Fruit fly (Drosophila melanogaster): ENCODE measurements around the gene Met.

The Met gene

dm6 chrX:11658181-11658842 is 42.4 kb downstream of the Met start (continued):
- no peak for TF ChIP-seq MTF-1 (GFP tag; optimal IDR thresholded peaks at IDR 0.05; ENCODE audit: borderline replicate concordance)
- peak; percentile 34 for TF ChIP-seq dmrt11E (tag; optimal IDR thresholded peaks at IDR 0.05)
- no peak for TF ChIP-seq Gsc (GFP tag; IDR thresholded peaks at IDR 0.05)
- no peak for TF ChIP-seq Doc3 (GFP tag; IDR thresholded peaks at IDR 0.05; ENCODE audit: partially characterized antibody)
- no peak for TF ChIP-seq chn (GFP tag; optimal IDR thresholded peaks at IDR 0.05)
- TF ChIP-seq CG10209 (GFP tag; optimal IDR thresholded peaks at IDR 0.05): peak; percentile 10
- TF ChIP-seq CG2678 (tag; optimal IDR thresholded peaks at IDR 0.05): peak; percentile 55
- no peak; the same call in none of the 2 replicates for TF ChIP-seq CG31441 (GFP tag; IDR thresholded peaks at IDR 0.05)

dm6 chrX:11659080-11659479 is 43.2 kb downstream of the Met start:
- TF ChIP-seq Xrp1 (GFP tag; IDR thresholded peaks at IDR 0.05) (peak; percentile 65), Ssrp (tag; optimal IDR thresholded peaks at IDR 0.05) (peak; percentile 58), D (optimal IDR thresholded peaks at IDR 0.05) (no peak), D (GFP tag; optimal IDR thresholded peaks at IDR 0.05) (peak; percentile 7), tgo (GFP tag; IDR thresholded peaks at IDR 0.05) (peak; percentile 61; the same call in 2 of the 3 replicates), B-H1 (GFP tag; IDR thresholded peaks at IDR 0.05) (peak; percentile 36; the same call in 1 of the 3 replicates), CG10979 (tag; optimal IDR thresholded peaks at IDR 0.05) (peak; percentile 72), Sox100B (GFP tag; optimal IDR thresholded peaks at IDR 0.05) (peak; percentile 72), CG34376 (GFP tag; optimal IDR thresholded peaks at IDR 0.05) (no peak), eve (GFP tag; optimal IDR thresholded peaks at IDR 0.05) (peak in 1 of 2 experiments; percentile 67), Blimp-1 (GFP tag; optimal IDR thresholded peaks at IDR 0.05) (peak; percentile 62), CG10267 (tag; optimal IDR thresholded peaks at IDR 0.05) (peak; percentile 31), tin (GFP tag; optimal IDR thresholded peaks at IDR 0.05) (no peak), CG8924 (tag; optimal IDR thresholded peaks at IDR 0.05) (peak; percentile 52), CG13894 (tag; optimal IDR thresholded peaks at IDR 0.05) (no peak), CG11504 (tag; optimal IDR thresholded peaks at IDR 0.05) (peak; percentile 77), CG18011 (GFP tag; optimal IDR thresholded peaks at IDR 0.05) (no peak), prd (optimal IDR thresholded peaks at IDR 0.05) (no peak), prd (GFP tag; IDR thresholded peaks at IDR 0.05) (peak; percentile 61; the same call in 1 of the 3 replicates), CG1602 (GFP tag; optimal IDR thresholded peaks at IDR 0.05) (peak; percentile 2), CG9215 (GFP tag; IDR thresholded peaks at IDR 0.05) (0 out of 2 replicates have a peak, but pooled peaks have one; percentile 24), gem (tag; optimal IDR thresholded peaks at IDR 0.05) (peak; percentile 77), Lpt (GFP tag; optimal IDR thresholded peaks at IDR 0.05) (no peak), Fer1 (GFP tag; optimal IDR thresholded peaks at IDR 0.05) (peak; percentile 31), cwo (GFP tag; optimal IDR thresholded peaks at IDR 0.05) (peak; percentile 3), dm (GFP tag; optimal IDR thresholded peaks at IDR 0.05) (no peak), CG12236 (GFP tag; optimal IDR thresholded peaks at IDR 0.05) (no peak), Hr3 (GFP tag; optimal IDR thresholded peaks at IDR 0.05) (peak; percentile 44), CG11695 (GFP tag; IDR thresholded peaks at IDR 0.05) (0 out of 3 replicates have a peak, but pooled peaks have one; percentile 47), Sry-β (GFP tag; optimal IDR thresholded peaks at IDR 0.05) (no peak), CG18262 (tag; optimal IDR thresholded peaks at IDR 0.05) (peak; percentile 55), Atf6 (GFP tag; IDR thresholded peaks at IDR 0.05) (peak; percentile 12; the same call in 1 of the 2 replicates), dmrt11E (tag; optimal IDR thresholded peaks at IDR 0.05) (peak; percentile 44), CG3726 (GFP tag; IDR thresholded peaks at IDR 0.05) (0 out of 3 replicates have a peak, but pooled peaks have one; percentile 21), CG2129 (GFP tag; IDR thresholded peaks at IDR 0.05; ENCODE audit: partially characterized antibody) (no peak), CG10366 (GFP tag; IDR thresholded peaks at IDR 0.05) (0 out of 2 replicates have a peak, but pooled peaks have one; percentile 28), CG14441 (GFP tag; IDR thresholded peaks at IDR 0.05) (0 out of 2 replicates have a peak, but pooled peaks have one; percentile 18), Kr (GFP tag; optimal IDR thresholded peaks at IDR 0.05) (no peak), CG8388 (GFP tag; optimal IDR thresholded peaks at IDR 0.05) (peak; percentile 57), CG6272 (GFP tag; IDR thresholded peaks at IDR 0.05) (peak; percentile 36; the same call in 1 of the 2 replicates), GATAe (GFP tag; conservative IDR thresholded peaks at IDR 0.05) (no peak)
